Fruit fly (Drosophila melanogaster): ENCODE data around the gene RASSF8.

DNA sequence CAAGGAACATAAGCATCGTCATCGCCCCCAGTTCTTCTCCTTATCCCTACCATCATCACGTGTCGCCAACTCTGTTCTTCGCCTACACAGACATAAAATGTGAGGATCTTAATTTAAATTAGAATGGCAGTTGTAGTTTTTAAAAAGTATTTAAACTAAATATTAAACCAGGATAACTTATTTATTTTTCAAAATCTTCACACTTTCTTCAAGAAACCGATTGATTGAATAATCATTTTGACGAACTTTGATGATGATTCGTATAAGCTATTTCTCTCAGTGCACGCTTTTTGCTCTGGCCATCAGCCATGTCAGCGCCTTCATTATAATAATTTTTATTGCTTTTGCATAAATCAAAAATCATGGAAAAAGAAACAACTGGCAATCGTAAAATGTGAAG lies 22.6 kb upstream of the RASSF8 start:
- TF ChIP-seq h (optimal IDR thresholded peaks at IDR 0.05) (no peak), psq (optimal IDR thresholded peaks at IDR 0.05) (no peak), ttk (optimal IDR thresholded peaks at IDR 0.05) (no peak)

Data from Kc167 (cell line).